Worm (Caenorhabditis elegans): ENCODE measurements around the gene sup-10.

DNA sequence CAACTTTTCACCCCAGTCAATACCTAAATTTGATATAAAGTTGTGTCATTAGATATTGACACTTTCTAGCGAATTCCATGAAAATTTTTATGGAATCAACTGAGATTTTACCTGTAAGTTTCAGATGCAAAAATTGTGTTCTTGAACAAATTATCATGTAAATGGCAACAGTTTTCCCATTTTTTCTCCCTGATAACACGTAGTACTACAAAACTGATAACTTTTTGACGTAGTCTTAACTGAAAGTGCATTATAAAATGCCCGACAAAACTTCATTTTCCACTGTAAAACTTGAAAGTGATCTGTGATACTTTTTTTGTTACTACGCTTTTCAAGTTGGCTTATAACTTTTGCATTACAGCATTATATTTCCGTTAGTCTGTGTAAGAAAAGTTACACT is 49.5 kb upstream of the sup-10 start:
- no peak for TF ChIP-seq nhr-11 (tag; optimal IDR thresholded peaks at IDR 0.05)
- no peak for TF ChIP-seq unc-62 (GFP tag; optimal IDR thresholded peaks at IDR 0.05)
